Worm (Caenorhabditis elegans) whole organism, early embryonic: ENCODE data around the gene txdc-12.1.

Experiments used
- B0310.2 ChIP-seq: sonication (generic microtip); optimal IDR thresholded peaks from 2 replicates; lab custom pipeline; 2016; ENCODE audit warnings: mild to moderate bottlenecking, missing genetic modification characterization, missing compliant biosample characterization
- aly-1 ChIP-seq: sonication (generic microtip); optimal IDR thresholded peaks from 2 replicates; lab custom pipeline; 2016; ENCODE audit warnings: missing genetic modification characterization, missing compliant biosample characterization
- ama-1 ChIP-seq: fragments of 150-350 bp; optimal IDR thresholded peaks from 2 replicates; lab custom pipeline; 2014
- ceh-13 ChIP-seq: fragments of 200-800 bp; sonication (Bioruptor generic); optimal IDR thresholded peaks from 2 replicates; lab custom pipeline; 2018; ENCODE audit warnings: mild to moderate bottlenecking, missing genetic modification characterization, missing compliant biosample characterization
- ets-7 ChIP-seq: sonication (generic microtip); optimal IDR thresholded peaks from 2 replicates; lab custom pipeline; 2016; ENCODE audit warnings: missing genotype, missing genetic modification characterization, missing compliant biosample characterization
- flt-1 ChIP-seq: fragments of 200-800 bp; sonication (Bioruptor generic); IDR thresholded peaks from 2 replicates; pipeline ENCODE4 v1.3.6; 2022; ENCODE audit warnings: missing genetic modification characterization, missing compliant biosample characterization
- pes-1 ChIP-seq: fragments of 200-800 bp; sonication (Bioruptor generic); IDR thresholded peaks from 2 replicates; pipeline ENCODE4 v1.3.6; 2022; ENCODE audit warnings: missing genetic modification reagents, missing genetic modification characterization, missing compliant biosample characterization
- sea-1 ChIP-seq: fragments of 200-800 bp; sonication (Bioruptor generic); conservative IDR thresholded peaks from 2 replicates; pipeline ENCODE4 v1.3.6; 2022; ENCODE audit warnings: missing genetic modification characterization, missing compliant biosample characterization

DNA sequence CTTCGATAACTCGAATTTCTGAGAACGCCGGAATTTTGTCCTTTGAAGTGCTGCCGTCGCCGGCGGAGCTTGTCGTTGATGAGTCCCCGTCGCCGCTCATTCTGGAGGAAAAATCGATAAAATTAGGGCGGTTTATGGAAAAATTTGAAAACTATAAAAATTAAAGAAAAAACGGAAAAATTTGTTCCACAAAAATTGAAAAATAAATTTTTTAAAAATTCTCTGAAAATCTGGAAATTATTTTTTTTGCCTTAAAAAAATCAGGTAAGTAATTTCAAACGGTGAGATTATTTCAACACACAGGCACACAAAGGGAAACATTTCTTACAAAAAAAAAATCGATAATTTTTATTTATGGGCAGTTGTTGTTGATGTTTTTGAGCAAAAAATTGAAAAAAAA, 16.3 kb downstream of the txdc-12.1 start, which contains the start of gene parn-2:
- TF ChIP-seq ama-1 (no peak), ets-7 (tag; lab: Kevin White, UChicago) (no peak), pes-1 (GFP tag; lab: Robert Waterston, UW) (no peak), flt-1 (GFP tag; lab: Robert Waterston, UW) (no peak), aly-1 (tag; lab: Kevin White, UChicago) (no peak), sea-1 (GFP tag; lab: Robert Waterston, UW) (0 out of 2 replicates have a peak, but pooled peaks have one; percentile 8), B0310.2 (tag; lab: Kevin White, UChicago) (no peak), ceh-13 (no peak)
